Fruit fly (Drosophila melanogaster) whole organism, embryonic: ENCODE measurements around the gene S6KL.

Experiments used
- Blimp-1 ChIP-seq: fragments of 200-800 bp; sonication (Bioruptor generic); optimal IDR thresholded peaks from 3 replicates; lab custom pipeline; 2018; ENCODE audit warnings: missing biosample characterization, missing genetic modification characterization, mild to moderate bottlenecking, moderate library complexity, missing genetic modification reagents
- CG11093 ChIP-seq: fragments of 200-800 bp; sonication (Bioruptor generic); IDR thresholded peaks from 3 replicates; pipeline ENCODE4 v1.3.6; 2022; ENCODE audit warnings: missing biosample characterization, missing genetic modification characterization
- CG1647 ChIP-seq: fragments of 200-800 bp; sonication (Bioruptor generic); optimal IDR thresholded peaks from 3 replicates; lab custom pipeline; 2016; ENCODE audit warnings: missing biosample characterization, missing genetic modification characterization
- CG17186 ChIP-seq: fragments of 200-800 bp; sonication (Bioruptor generic); optimal IDR thresholded peaks from 3 replicates; lab custom pipeline; 2017; ENCODE audit warnings: missing biosample characterization, missing genetic modification reagents, missing genetic modification characterization
- CG17359 ChIP-seq: fragments of 200-800 bp; sonication (Bioruptor generic); optimal IDR thresholded peaks from 3 replicates; lab custom pipeline; 2018; ENCODE audit warnings: missing biosample characterization, mild to moderate bottlenecking, missing genetic modification characterization, moderate library complexity
- CG17385 ChIP-seq: fragments of 200-800 bp; sonication (Bioruptor generic); optimal IDR thresholded peaks from 3 replicates; lab custom pipeline; 2018; ENCODE audit warnings: missing biosample characterization, mild to moderate bottlenecking, missing genetic modification characterization
- CG1792 ChIP-seq: fragments of 200-800 bp; sonication (Bioruptor generic); optimal IDR thresholded peaks from 2 replicates; lab custom pipeline; 2016; ENCODE audit warnings: missing biosample characterization, missing genetic modification characterization
- CG18262 ChIP-seq: fragments of 200-800 bp; optimal IDR thresholded peaks from 3 replicates; lab custom pipeline; 2019; ENCODE audit warnings: missing biosample characterization, mild to moderate bottlenecking, missing genetic modification characterization, moderate library complexity
- CG2199 ChIP-seq: fragments of 200-800 bp; sonication (Bioruptor generic); IDR thresholded peaks from 3 replicates; pipeline ENCODE4 v1.3.6; 2022; ENCODE audit warnings: missing biosample characterization, missing genetic modification characterization
- CG31365 ChIP-seq: fragments of 200-800 bp; sonication (Bioruptor generic); optimal IDR thresholded peaks from 2 replicates; lab custom pipeline; 2018; ENCODE audit warnings: missing biosample characterization, mild to moderate bottlenecking, missing genetic modification characterization
- CG3281 ChIP-seq: fragments of 200-800 bp; sonication (Bioruptor generic); optimal IDR thresholded peaks from 3 replicates; lab custom pipeline; 2017; ENCODE audit warnings: missing biosample characterization, mild to moderate bottlenecking, missing genetic modification characterization
- CG4360 ChIP-seq: fragments of 200-800 bp; sonication (Bioruptor generic); IDR thresholded peaks from 2 replicates; pipeline ENCODE4 v1.3.6; 2022; ENCODE audit warnings: missing biosample characterization, missing genetic modification characterization
- Dip3 ChIP-seq: fragments of 200-800 bp; sonication (Bioruptor generic); optimal IDR thresholded peaks from 3 replicates; lab custom pipeline; 2016; ENCODE audit warnings: missing biosample characterization, missing genetic modification characterization
- Drgx ChIP-seq: fragments of 200-800 bp; sonication (Bioruptor generic); IDR thresholded peaks from 2 replicates; pipeline ENCODE4 v1.3.6; 2022; ENCODE audit warnings: missing biosample characterization, missing genetic modification characterization
- HHEX ChIP-seq: fragments of 200-800 bp; sonication (Bioruptor generic); optimal IDR thresholded peaks from 3 replicates; lab custom pipeline; 2017; ENCODE audit warnings: missing biosample characterization, mild to moderate bottlenecking, missing genetic modification characterization, missing genetic modification reagents
- Med ChIP-seq: fragments of 200-800 bp; sonication (Bioruptor generic); peaks from one replicate; lab custom pipeline; 2016; ENCODE audit warnings: missing biosample characterization, missing genetic modification characterization, mild to moderate bottlenecking, inconsistent platforms, moderate library complexity
- Meics ChIP-seq: fragments of 200-800 bp; sonication (Bioruptor generic); optimal IDR thresholded peaks from 2 replicates; lab custom pipeline; 2017; ENCODE audit warnings: missing biosample characterization, mild to moderate bottlenecking, missing genetic modification characterization
- Pdp1 ChIP-seq, 2 experiments: fragments of 200-800 bp; sonication (Bioruptor generic); optimal IDR thresholded peaks; 3 replicates each; lab custom pipeline; 2016; ENCODE audit warnings: missing biosample characterization in 2 of 2, missing genetic modification characterization in 2 of 2, mild to moderate bottlenecking in 1 of 2, moderate library complexity in 1 of 2
- Side ChIP-seq: fragments of 200-800 bp; sonication (Bioruptor generic); optimal IDR thresholded peaks from 2 replicates; lab custom pipeline; 2016; ENCODE audit warnings: missing biosample characterization, missing genetic modification characterization
- Stat92E ChIP-seq, 3 experiments: fragments of >200 bp in 2 of 3; fragments of 200-800 bp in 1 of 3; sonication (Bioruptor generic) in 1 of 3; optimal IDR thresholded peaks; 2 replicates each; lab custom pipeline; 2017 to 2019; ENCODE audit warnings: missing biosample characterization in 3 of 3, missing genetic modification characterization in 3 of 3, mild to moderate bottlenecking in 1 of 3, moderate library complexity in 1 of 3
- al ChIP-seq: fragments of 200-800 bp; sonication (Bioruptor generic); IDR thresholded peaks from 2 replicates; pipeline ENCODE4 v1.3.6; 2022; ENCODE audit warnings: missing biosample characterization, missing genetic modification characterization
- br ChIP-seq: fragments of >200 bp; optimal IDR thresholded peaks from 2 replicates; lab custom pipeline; 2017
- bsh ChIP-seq, 2 experiments: fragments of 200-800 bp; sonication (Bioruptor generic); optimal IDR thresholded peaks; 2 replicates each; lab custom pipeline; 2017 to 2018; ENCODE audit warnings: mild to moderate bottlenecking in 2 of 2, missing biosample characterization in 2 of 2, missing genetic modification characterization in 2 of 2, moderate library complexity in 1 of 2
- chinmo ChIP-seq: fragments of 200-800 bp; sonication (Bioruptor generic); IDR thresholded peaks from 4 replicates; pipeline ENCODE4 v1.3.6; 2022; ENCODE audit warnings: missing biosample characterization, missing genetic modification characterization; ENCODE audit not compliant: partially characterized antibody
- chm ChIP-seq: fragments of 200-800 bp; sonication (Bioruptor generic); IDR thresholded peaks from 2 replicates; pipeline ENCODE4 v1.3.6; 2022; ENCODE audit warnings: missing biosample characterization, missing genetic modification characterization
- crol ChIP-seq: fragments of 200-800 bp; sonication (Bioruptor generic); IDR thresholded peaks from 2 replicates; pipeline ENCODE4 v1.3.6; 2022; ENCODE audit warnings: missing biosample characterization, missing genetic modification characterization
- kah ChIP-seq: fragments of 200-800 bp; sonication (Bioruptor generic); optimal IDR thresholded peaks from 2 replicates; lab custom pipeline; 2018; ENCODE audit warnings: missing biosample characterization, mild to moderate bottlenecking, missing genetic modification characterization
- kni ChIP-seq: fragments of 200-800 bp; sonication (Bioruptor generic); optimal IDR thresholded peaks from 3 replicates; lab custom pipeline; 2017; ENCODE audit warnings: mild to moderate bottlenecking, missing biosample characterization, missing genetic modification reagents, missing genetic modification characterization
- nom ChIP-seq: fragments of 200-800 bp; sonication (Bioruptor generic); optimal IDR thresholded peaks from 2 replicates; lab custom pipeline; 2017; ENCODE audit warnings: missing biosample characterization, missing genetic modification characterization, mild to moderate bottlenecking, moderate library complexity, missing genetic modification reagents
- pros ChIP-seq: fragments of 200-800 bp; sonication (Bioruptor generic); optimal IDR thresholded peaks from 3 replicates; lab custom pipeline; 2019; ENCODE audit warnings: missing biosample characterization, mild to moderate bottlenecking, missing genetic modification characterization, moderate library complexity
- sd ChIP-seq: fragments of 200-800 bp; sonication (Bioruptor generic); optimal IDR thresholded peaks from 3 replicates; lab custom pipeline; 2018; ENCODE audit warnings: missing biosample characterization, mild to moderate bottlenecking, missing genetic modification characterization, moderate library complexity
- sens ChIP-seq: fragments of 200-800 bp; sonication (Bioruptor generic); peaks from one replicate; lab custom pipeline; 2016; ENCODE audit warnings: missing biosample characterization, missing genetic modification characterization
- wdn ChIP-seq: fragments of 200-800 bp; sonication (Bioruptor generic); IDR thresholded peaks from 2 replicates; pipeline ENCODE4 v1.3.6; 2022; ENCODE audit warnings: missing biosample characterization, missing genetic modification characterization

Gene S6KL

DNA sequence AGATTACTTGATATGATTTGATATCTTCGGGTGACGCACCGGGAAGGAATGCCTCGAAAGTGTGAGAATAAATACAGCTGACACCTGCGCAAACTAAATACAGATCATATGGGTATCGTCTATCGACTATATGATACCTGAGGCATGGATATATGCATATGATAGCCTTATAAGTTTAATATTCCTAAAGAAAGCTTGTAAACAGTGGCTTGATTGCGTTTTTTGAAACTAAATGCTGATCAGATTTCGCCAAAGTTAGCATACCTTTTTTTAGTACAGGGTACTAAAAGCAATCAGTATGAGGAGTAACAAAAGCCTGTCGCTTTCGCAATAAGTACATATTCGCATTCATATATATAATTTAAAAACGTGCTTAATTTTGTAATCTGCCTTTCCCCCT is 46.1 kb downstream of the S6KL start (continued):
- TF ChIP-seq Stat92E (GFP tag; optimal IDR thresholded peaks at IDR 0.05; lab: Kevin White, UChicago) (no peak), HHEX (GFP tag; lab: Kevin White, UChicago) (peak; percentile 41), CG11093 (GFP tag; lab: Robert Waterston, UW) (0 out of 3 replicates have a peak, but pooled peaks have one; percentile 32), Meics (GFP tag; lab: Kevin White, UChicago) (peak; percentile 38), sens (GFP tag; lab: Kevin White, UChicago) (peak; percentile 82), CG1792 (GFP tag; lab: Kevin White, UChicago) (no peak), al (GFP tag; lab: Robert Waterston, UW) (no peak), Dip3 (GFP tag; lab: Kevin White, UChicago) (peak; percentile 27)

DNA sequence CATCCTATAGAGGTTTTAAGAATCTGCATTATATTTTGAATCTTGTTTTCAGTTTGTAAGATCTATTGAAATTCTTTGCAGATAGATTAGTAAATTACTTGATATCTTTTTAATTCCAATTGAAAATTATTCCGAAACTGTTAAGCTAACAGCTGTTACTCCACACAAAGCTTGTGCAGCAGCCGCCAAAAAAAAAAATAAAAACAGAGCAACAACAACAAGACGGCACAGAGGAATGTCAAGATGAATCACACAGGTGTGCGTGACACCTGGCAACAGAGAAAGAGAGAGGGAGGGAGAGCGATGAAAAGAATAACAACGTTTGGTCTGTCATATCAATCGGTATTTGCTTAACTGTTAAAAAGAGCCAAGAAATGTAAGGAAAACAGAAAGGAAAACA is 46.7 kb downstream of the S6KL start:
- TF ChIP-seq chm (GFP tag; lab: Robert Waterston, UW) (no peak), CG31365 (no peak), kah (GFP tag; lab: Kevin White, UChicago) (peak; percentile 23), br (lab: Kevin White, UChicago) (no peak), CG4360 (GFP tag; lab: Robert Waterston, UW) (peak; percentile 70), CG1647 (GFP tag; lab: Kevin White, UChicago) (no peak), kni (GFP tag; lab: Kevin White, UChicago) (peak; percentile 23), Pdp1 (GFP tag; optimal IDR thresholded peaks at IDR 0.05; lab: Kevin White, UChicago) (no peak), Side (GFP tag; lab: Kevin White, UChicago) (no peak), CG3281 (GFP tag; lab: Kevin White, UChicago) (no peak), Blimp-1 (GFP tag; lab: Kevin White, UChicago) (peak; percentile 3), CG17186 (GFP tag; lab: Kevin White, UChicago) (no peak), chinmo (GFP tag; lab: Robert Waterston, UW) (0 out of 4 replicates have a peak, but pooled peaks have one; percentile 51), sd (tag; lab: Kevin White, UChicago) (peak; percentile 84)

DNA sequence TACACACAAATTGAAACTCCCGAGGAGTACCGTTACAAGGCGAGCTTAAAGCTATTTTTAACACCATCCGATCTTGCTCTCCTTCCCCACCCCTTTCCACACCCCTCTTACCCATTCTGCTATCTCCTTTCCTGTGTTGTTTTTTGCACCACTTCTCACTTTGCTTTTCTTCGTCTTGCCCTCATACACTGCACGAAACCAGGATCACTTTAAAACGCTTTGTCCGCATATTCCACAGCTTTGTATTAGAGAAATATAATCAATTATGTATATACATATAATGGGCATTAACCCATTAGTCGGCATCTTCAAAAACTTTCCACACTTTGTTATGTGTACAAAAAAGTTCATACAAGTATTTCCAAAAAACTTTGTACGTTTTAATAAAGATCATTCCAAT is 47.2 kb downstream of the S6KL start:
- TF ChIP-seq Drgx (GFP tag; lab: Robert Waterston, UW) (0 out of 2 replicates have a peak, but pooled peaks have one; percentile 26), CG18262 (tag; lab: Kevin White, UChicago) (no peak), crol (GFP tag; lab: Robert Waterston, UW) (0 out of 2 replicates have a peak, but pooled peaks have one; percentile 17)
- TF ChIP-seq, all 482 proteins: peak for 2

DNA sequence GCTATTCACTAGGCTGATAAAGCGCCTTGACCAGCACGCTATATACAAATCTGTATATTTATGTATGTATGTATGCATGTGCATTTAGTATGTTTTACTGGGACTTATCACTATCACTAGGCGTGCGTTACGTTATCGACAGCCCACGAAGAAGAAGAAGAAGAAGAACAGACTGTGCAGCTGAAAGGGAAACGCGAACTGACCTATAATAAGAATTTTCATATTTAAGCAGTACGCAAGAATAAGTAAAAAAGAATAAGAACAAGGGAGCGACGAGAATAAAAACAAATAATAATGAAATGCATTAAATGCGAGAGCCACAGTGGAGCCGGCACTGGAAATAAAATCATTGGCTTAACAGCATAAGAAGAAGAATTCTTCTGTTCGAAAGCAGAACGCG is 48.1 kb downstream of the S6KL start:
- TF ChIP-seq CG17385 (GFP tag; lab: Kevin White, UChicago) (peak; percentile 77), CG2199 (GFP tag; lab: Robert Waterston, UW) (0 out of 3 replicates have a peak, but pooled peaks have one; percentile 16), Pdp1 (GFP tag; optimal IDR thresholded peaks at IDR 0.05; lab: Kevin White, UChicago) (peak in 1 of 2 experiments; percentile 17), sens (GFP tag; lab: Kevin White, UChicago) (peak; percentile 60), pros (GFP tag; lab: Kevin White, UChicago) (no peak), Blimp-1 (GFP tag; lab: Kevin White, UChicago) (peak; percentile 66), Med (GFP tag; lab: Kevin White, UChicago) (peak; percentile 56), bsh (GFP tag; optimal IDR thresholded peaks at IDR 0.05; lab: Kevin White, UChicago) (peak in 1 of 2 experiments; percentile 16), CG17359 (tag; lab: Kevin White, UChicago) (no peak), wdn (GFP tag; lab: Robert Waterston, UW) (no peak), nom (peak; percentile 57)
- TF ChIP-seq, all 482 proteins: peak for 8
